Worm (Caenorhabditis elegans) whole organism, L4 larva: ENCODE measurements around the gene ztf-14.

ENCODE experiments used
- F49E8.2 ChIP-seq: sonication (generic microtip); optimal IDR thresholded peaks from 2 replicates; lab custom pipeline; 2016; ENCODE audit warnings: missing compliant biosample characterization, mild to moderate bottlenecking, missing genetic modification characterization, borderline replicate concordance
- T20F7.1 ChIP-seq: fragments of 200-800 bp; sonication (Bioruptor generic); optimal IDR thresholded peaks from 2 replicates; lab custom pipeline; 2018; ENCODE audit warnings: mild to moderate bottlenecking, missing genetic modification characterization, missing compliant biosample characterization
- T26A8.4 ChIP-seq: fragments of 200-800 bp; sonication (Bioruptor generic); IDR thresholded peaks from 2 replicates; pipeline ENCODE4 v1.3.6; 2022; ENCODE audit warnings: missing genetic modification characterization, missing compliant biosample characterization
- Y48G9A.11 ChIP-seq: fragments of 200-800 bp; sonication (Bioruptor generic); IDR thresholded peaks from 2 replicates; pipeline ENCODE4 v1.3.6; 2022; ENCODE audit warnings: missing genetic modification reagents, missing genetic modification characterization, missing compliant biosample characterization
- Y75B8A.6 ChIP-seq: fragments of 200-800 bp; sonication (Bioruptor generic); IDR thresholded peaks from 2 replicates; pipeline ENCODE4 v1.3.6; 2022; ENCODE audit warnings: missing genetic modification reagents, missing genetic modification characterization, missing compliant biosample characterization
- ZK337.2 ChIP-seq: fragments of 200-800 bp; sonication (Bioruptor generic); IDR thresholded peaks from 2 replicates; pipeline ENCODE4 v1.3.6; 2022; ENCODE audit warnings: missing genetic modification reagents, missing genetic modification characterization, missing compliant biosample characterization
- ZK546.5 ChIP-seq, 2 experiments: sonication (generic microtip); optimal IDR thresholded peaks; 2 replicates each; lab custom pipeline; 2017; ENCODE audit warnings: missing biosample characterization in 2 of 2, missing genetic modification characterization in 2 of 2
- aha-1 ChIP-seq: fragments of 150-350 bp; peaks from one replicate; lab custom pipeline; 2014; ENCODE audit warnings: missing biosample characterization, missing genetic modification characterization
- aly-2 ChIP-seq: sonication (generic microtip); optimal IDR thresholded peaks from 2 replicates; lab custom pipeline; 2018; ENCODE audit warnings: missing biosample characterization, missing genetic modification characterization
- arid-1 ChIP-seq: fragments of 200-800 bp; sonication (Bioruptor generic); conservative IDR thresholded peaks from 2 replicates; pipeline ENCODE4 v1.3.6; 2022; ENCODE audit warnings: missing genetic modification reagents, missing genetic modification characterization, missing compliant biosample characterization
- ceh-20 ChIP-seq: fragments of 200-800 bp; sonication (Bioruptor generic); IDR thresholded peaks from 2 replicates; pipeline ENCODE4 v1.3.6; 2022; ENCODE audit warnings: missing genetic modification reagents, missing genetic modification characterization, missing compliant biosample characterization
- ceh-32 ChIP-seq: sonication (generic microtip); optimal IDR thresholded peaks from 2 replicates; lab custom pipeline; 2016; ENCODE audit warnings: mild to moderate bottlenecking, missing genetic modification characterization, missing compliant biosample characterization; ENCODE audit not compliant: poor library complexity
- ces-1 ChIP-seq: fragments of 150-350 bp; sonication (generic microtip); optimal IDR thresholded peaks from 4 replicates; lab custom pipeline; 2014; ENCODE audit warnings: missing biosample characterization, missing genetic modification reagents, missing genetic modification characterization
- cey-2 ChIP-seq: sonication (generic microtip); optimal IDR thresholded peaks from 3 replicates; lab custom pipeline; 2017; ENCODE audit warnings: missing genetic modification characterization, mild to moderate bottlenecking, missing compliant biosample characterization, antibody characterized with exemption, borderline replicate concordance; ENCODE audit not compliant: insufficient read depth
- ctbp-1 ChIP-seq: fragments of 200-800 bp; sonication (Bioruptor generic); IDR thresholded peaks from 2 replicates; pipeline ENCODE4 v1.3.6; 2022; ENCODE audit warnings: missing genetic modification reagents, missing genetic modification characterization, missing compliant biosample characterization
- daf-12 ChIP-seq: fragments of 150-350 bp; optimal IDR thresholded peaks from 2 replicates; lab custom pipeline; 2014; ENCODE audit warnings: missing biosample characterization, missing genetic modification reagents, missing genetic modification characterization
- dmd-6 ChIP-seq: fragments of 200-800 bp; sonication (Bioruptor generic); IDR thresholded peaks from 2 replicates; pipeline ENCODE4 v1.3.6; 2022; ENCODE audit warnings: missing genetic modification reagents, missing genetic modification characterization, missing compliant biosample characterization
- dmd-8 ChIP-seq: fragments of 200-800 bp; sonication (Bioruptor generic); IDR thresholded peaks from 2 replicates; pipeline ENCODE4 v1.3.6; 2022; ENCODE audit warnings: missing genetic modification characterization, missing compliant biosample characterization
- dmd-9 ChIP-seq: fragments of 200-800 bp; sonication (Bioruptor generic); IDR thresholded peaks from 2 replicates; pipeline ENCODE4 v1.3.6; 2022; ENCODE audit warnings: missing genetic modification reagents, missing genetic modification characterization, missing compliant biosample characterization
- dve-1 ChIP-seq: sonication (generic microtip); optimal IDR thresholded peaks from 2 replicates; lab custom pipeline; 2017; ENCODE audit warnings: antibody characterized with exemption, mild to moderate bottlenecking, missing genetic modification characterization, missing compliant biosample characterization; ENCODE audit not compliant: insufficient read depth
- fos-1 ChIP-seq: fragments of 150-350 bp; optimal IDR thresholded peaks from 2 replicates; lab custom pipeline; 2014; ENCODE audit warnings: missing biosample characterization, missing genetic modification characterization
- gei-8 ChIP-seq: fragments of 200-800 bp; sonication (Bioruptor generic); optimal IDR thresholded peaks from 2 replicates; lab custom pipeline; 2018; ENCODE audit warnings: mild to moderate bottlenecking, missing genetic modification characterization, missing compliant biosample characterization
- hif-1 ChIP-seq, 2 experiments: sonication (generic microtip); optimal IDR thresholded peaks; 2 replicates each; lab custom pipeline; 2016 to 2017; ENCODE audit warnings: missing compliant biosample characterization in 2 of 2, missing genetic modification characterization in 2 of 2, missing genetic modification reagents in 2 of 2, missing genotype in 2 of 2, mild to moderate bottlenecking in 1 of 2
- jun-1 ChIP-seq: fragments of 150-350 bp; optimal IDR thresholded peaks from 2 replicates; lab custom pipeline; 2014; ENCODE audit warnings: missing biosample characterization, missing genetic modification reagents, missing genetic modification characterization
- lin-13 ChIP-seq: fragments of 150-350 bp; optimal IDR thresholded peaks from 2 replicates; lab custom pipeline; 2014; ENCODE audit warnings: missing biosample characterization, missing genetic modification reagents, missing genetic modification characterization
- lin-38 ChIP-seq: fragments of 200-800 bp; sonication (Bioruptor generic); IDR thresholded peaks from 2 replicates; pipeline ENCODE4 v1.3.6; 2022; ENCODE audit warnings: missing genetic modification reagents, missing genetic modification characterization, missing compliant biosample characterization
- madf-5 ChIP-seq, 2 experiments: fragments of 200-800 bp; sonication (Bioruptor generic); IDR thresholded peaks; 2 replicates each; pipeline ENCODE4 v1.3.6; 2022; ENCODE audit warnings: missing compliant biosample characterization in 2 of 2, missing genetic modification characterization in 2 of 2
- mdl-1 ChIP-seq, 2 experiments: fragments of 150-350 bp in 1 of 2; sonication (generic microtip) in 1 of 2; optimal IDR thresholded peaks; 2 replicates each; lab custom pipeline; 2014 to 2017; ENCODE audit warnings: missing biosample characterization in 2 of 2, missing genetic modification characterization in 2 of 2
- mdt-29 ChIP-seq: fragments of 200-800 bp; sonication (Bioruptor generic); IDR thresholded peaks from 2 replicates; pipeline ENCODE4 v1.3.6; 2022; ENCODE audit warnings: missing genetic modification reagents, missing genetic modification characterization, missing compliant biosample characterization
- mes-2 ChIP-seq: sonication (generic microtip); optimal IDR thresholded peaks from 2 replicates; lab custom pipeline; 2016; ENCODE audit warnings: missing genotype, mild to moderate bottlenecking, missing genetic modification characterization, missing compliant biosample characterization; ENCODE audit not compliant: poor library complexity, severe bottlenecking
- nhr-102 ChIP-seq: sonication (generic microtip); optimal IDR thresholded peaks from 2 replicates; lab custom pipeline; 2016; ENCODE audit warnings: mild to moderate bottlenecking, missing genetic modification characterization, moderate library complexity, missing compliant biosample characterization
- nhr-11 ChIP-seq: fragments of 150-350 bp; optimal IDR thresholded peaks from 2 replicates; lab custom pipeline; 2014; ENCODE audit warnings: missing biosample characterization, missing genetic modification characterization
- nhr-237 ChIP-seq: sonication (generic microtip); optimal IDR thresholded peaks from 2 replicates; lab custom pipeline; 2017; ENCODE audit warnings: missing biosample characterization, missing genetic modification characterization
- nhr-25 ChIP-seq: sonication (generic microtip); optimal IDR thresholded peaks from 2 replicates; lab custom pipeline; 2017; ENCODE audit warnings: missing genetic modification characterization, mild to moderate bottlenecking, missing compliant biosample characterization, antibody characterized with exemption, moderate library complexity, borderline replicate concordance; ENCODE audit not compliant: insufficient read depth
- nhr-41 ChIP-seq: fragments of 200-800 bp; sonication (Bioruptor generic); IDR thresholded peaks from 2 replicates; pipeline ENCODE4 v1.3.6; 2022; ENCODE audit warnings: missing genetic modification reagents, missing genetic modification characterization, missing compliant biosample characterization
- nhr-42 ChIP-seq: fragments of 200-800 bp; sonication (Bioruptor generic); IDR thresholded peaks from 2 replicates; pipeline ENCODE4 v1.3.6; 2022; ENCODE audit warnings: missing genetic modification characterization, missing compliant biosample characterization
- nhr-76 ChIP-seq: fragments of 150-350 bp; optimal IDR thresholded peaks from 2 replicates; lab custom pipeline; 2014; ENCODE audit warnings: missing biosample characterization, missing genetic modification characterization
- php-3 ChIP-seq: fragments of 200-800 bp; sonication (Bioruptor generic); IDR thresholded peaks from 2 replicates; pipeline ENCODE4 v1.3.6; 2022; ENCODE audit warnings: missing genetic modification reagents, missing genetic modification characterization, missing compliant biosample characterization
- snpc-1.2 ChIP-seq: fragments of 200-800 bp; sonication (Bioruptor generic); IDR thresholded peaks from 2 replicates; pipeline ENCODE4 v1.3.6; 2022; ENCODE audit warnings: missing genetic modification reagents, missing genetic modification characterization, missing compliant biosample characterization
- snpc-4 ChIP-seq: fragments of 150-350 bp; optimal IDR thresholded peaks from 2 replicates; lab custom pipeline; 2014; ENCODE audit warnings: missing biosample characterization, missing genetic modification characterization
- spr-1 ChIP-seq: sonication (generic microtip); optimal IDR thresholded peaks from 2 replicates; lab custom pipeline; 2016; ENCODE audit warnings: mild to moderate bottlenecking, missing genetic modification characterization, missing compliant biosample characterization
- spr-3 ChIP-seq: fragments of 200-800 bp; sonication (Bioruptor generic); optimal IDR thresholded peaks from 2 replicates; lab custom pipeline; 2018; ENCODE audit warnings: mild to moderate bottlenecking, missing genetic modification characterization, missing compliant biosample characterization
- tra-1 ChIP-seq: fragments of 200-800 bp; sonication (Bioruptor generic); IDR thresholded peaks from 2 replicates; pipeline ENCODE4 v1.3.6; 2022; ENCODE audit warnings: missing genetic modification reagents, missing genetic modification characterization, missing compliant biosample characterization
- unc-130 ChIP-seq: sonication (generic microtip); optimal IDR thresholded peaks from 2 replicates; lab custom pipeline; 2016; ENCODE audit warnings: missing genetic modification reagents, missing genetic modification characterization, missing compliant biosample characterization
- unc-39 ChIP-seq: sonication (generic microtip); optimal IDR thresholded peaks from 2 replicates; lab custom pipeline; 2017; ENCODE audit warnings: missing biosample characterization, missing genetic modification characterization
- unc-62 ChIP-seq, 3 experiments: fragments of 150-350 bp in 1 of 3; sonication (generic microtip); optimal IDR thresholded peaks in 2 of 3; peaks in 1 of 3; 1 replicate in 1 of 3; 2 replicates in 2 of 3; lab custom pipeline; 2014 to 2017; ENCODE audit warnings: missing biosample characterization in 3 of 3, missing genetic modification characterization in 3 of 3, missing genetic modification reagents in 3 of 3, missing genotype in 1 of 3
- vab-7 ChIP-seq: fragments of 200-800 bp; sonication (Bioruptor generic); IDR thresholded peaks from 2 replicates; pipeline ENCODE4 v1.3.6; 2022; ENCODE audit warnings: missing genetic modification reagents, missing genetic modification characterization, missing compliant biosample characterization
- zag-1 ChIP-seq: fragments of 150-350 bp; optimal IDR thresholded peaks from 2 replicates; lab custom pipeline; 2014; ENCODE audit warnings: missing biosample characterization, missing genetic modification characterization
- zip-2 ChIP-seq: fragments of 150-350 bp; optimal IDR thresholded peaks from 2 replicates; lab custom pipeline; 2014; ENCODE audit warnings: missing biosample characterization, missing genetic modification characterization
- ztf-11 ChIP-seq: fragments of 150-350 bp; optimal IDR thresholded peaks from 2 replicates; lab custom pipeline; 2014; ENCODE audit warnings: missing biosample characterization, missing genetic modification characterization

ztf-14 gene

ce11 chrX:14489945-14490344 lies 5.9 kb upstream of the ztf-14 start, which contains the start of gene his-24 (continued):
- peak; percentile 25 for TF ChIP-seq lin-13
- peak; percentile 66; the same call in 1 of the 2 replicates for TF ChIP-seq dmd-9 (GFP tag; lab: Robert Waterston, UW)
- no peak for TF ChIP-seq unc-62 (GFP tag; optimal IDR thresholded peaks at IDR 0.05 in 1 of 2; lab: Kevin White, UChicago)
- TF ChIP-seq unc-62 (tag; optimal IDR thresholded peaks at IDR 0.05; lab: Kevin White, UChicago) = no peak
- no peak for TF ChIP-seq gei-8 (GFP tag; lab: Kevin White, UChicago)
- peak; percentile 65 for TF ChIP-seq php-3 (GFP tag; lab: Robert Waterston, UW)
- peak; percentile 59; the same call in 1 of the 2 replicates for TF ChIP-seq nhr-42 (GFP tag; lab: Robert Waterston, UW)
- no peak for TF ChIP-seq unc-130 (GFP tag; lab: Kevin White, UChicago)
- TF ChIP-seq ZK546.5 (tag; optimal IDR thresholded peaks at IDR 0.05; lab: Kevin White, UChicago) = no peak
- TF ChIP-seq zag-1 (tag; lab: Kevin White, UChicago) = no peak
- TF ChIP-seq nhr-25 (tag; lab: Kevin White, UChicago) = peak; percentile 18
- TF ChIP-seq ceh-20 = no peak; the same call in none of the 2 replicates
- TF ChIP-seq dmd-8 (GFP tag; lab: Robert Waterston, UW) = no peak
- TF ChIP-seq Y48G9A.11 (GFP tag; lab: Robert Waterston, UW) = no peak
- TF ChIP-seq jun-1 (tag; lab: Kevin White, UChicago) = no peak
- no peak for TF ChIP-seq ceh-32
- no peak for TF ChIP-seq fos-1 (tag; lab: Kevin White, UChicago)
- no peak for TF ChIP-seq nhr-76
- no peak for TF ChIP-seq F49E8.2 (tag; lab: Kevin White, UChicago)
- TF ChIP-seq aha-1 (tag; lab: Kevin White, UChicago) = peak; percentile 99
- no peak for TF ChIP-seq nhr-237 (tag; lab: Kevin White, UChicago)
- TF ChIP-seq arid-1 (GFP tag; lab: Robert Waterston, UW) = no peak
- TF ChIP-seq cey-2 (tag; lab: Kevin White, UChicago) = no peak
- no peak for TF ChIP-seq ces-1
- TF ChIP-seq spr-3 (GFP tag; lab: Kevin White, UChicago) = no peak
- TF ChIP-seq aly-2 (tag; lab: Kevin White, UChicago) = no peak
- no peak for TF ChIP-seq T20F7.1 (GFP tag; lab: Kevin White, UChicago)
- peak; percentile 62; the same call in 1 of the 2 replicates for TF ChIP-seq ctbp-1 (GFP tag; lab: Robert Waterston, UW)
- peak; percentile 73 for TF ChIP-seq tra-1 (GFP tag; lab: Robert Waterston, UW)
- no peak for TF ChIP-seq zip-2 (tag; lab: Kevin White, UChicago)
- TF ChIP-seq ztf-11 = no peak
- TF ChIP-seq nhr-11 (tag; lab: Kevin White, UChicago) = peak; percentile 48
- TF ChIP-seq dmd-6 = peak; percentile 61
- TF ChIP-seq mdt-29 = no peak
- peak; percentile 81 for TF ChIP-seq dve-1
- TF ChIP-seq madf-5 (GFP tag; IDR thresholded peaks at IDR 0.05; lab: Robert Waterston, UW) = no peak
- 0 out of 2 replicates have a peak, but pooled peaks have one; percentile 32 for TF ChIP-seq vab-7 (GFP tag; lab: Robert Waterston, UW)
- no peak for TF ChIP-seq lin-38 (GFP tag; lab: Robert Waterston, UW)
- peak; percentile 81 for TF ChIP-seq mes-2
- no peak for TF ChIP-seq snpc-1.2
- TF ChIP-seq Y75B8A.6 (GFP tag; lab: Robert Waterston, UW) = no peak
- peak; percentile 45 for TF ChIP-seq nhr-102
- TF ChIP-seq T26A8.4 (GFP tag; lab: Robert Waterston, UW) = peak; percentile 54
- TF ChIP-seq mdl-1 (tag; optimal IDR thresholded peaks at IDR 0.05; lab: Kevin White, UChicago) = peak in 1 of 2 experiments; percentile 32
- TF ChIP-seq nhr-41 (GFP tag; lab: Robert Waterston, UW) = no peak
- no peak for TF ChIP-seq ZK337.2 (GFP tag; lab: Robert Waterston, UW)
- no peak for TF ChIP-seq daf-12 (tag; lab: Kevin White, UChicago)
- TF ChIP-seq hif-1 (tag; optimal IDR thresholded peaks at IDR 0.05; lab: Kevin White, UChicago) = peak in 1 of 2 experiments; percentile 51
- TF ChIP-seq snpc-4 (tag; lab: Kevin White, UChicago) = no peak
- TF ChIP-seq unc-39 = no peak
- peak; percentile 39 for TF ChIP-seq spr-1 (tag; lab: Kevin White, UChicago)
